Fruit fly (Drosophila melanogaster) Kc167 (cell line): Measurements from ENCODE around the gene Enoph.

Experiments used
- Myc ChIP-seq: fragments of >200 bp; optimal IDR thresholded peaks from 2 replicates; lab custom pipeline; 2017; ENCODE audit warnings: missing external identifiers
- Sin3A ChIP-seq: fragments of >200 bp; optimal IDR thresholded peaks from 2 replicates; lab custom pipeline; 2018; ENCODE audit warnings: missing external identifiers
- h ChIP-seq: fragments of >200 bp; optimal IDR thresholded peaks from 3 replicates; lab custom pipeline; 2018; ENCODE audit warnings: missing external identifiers
- insv ChIP-seq: fragments of >200 bp; optimal IDR thresholded peaks from 3 replicates; lab custom pipeline; 2018; ENCODE audit warnings: missing external identifiers
- psq ChIP-seq: fragments of >200 bp; optimal IDR thresholded peaks from 2 replicates; lab custom pipeline; 2017; ENCODE audit warnings: missing external identifiers
- ttk ChIP-seq: sonication (Bioruptor generic); optimal IDR thresholded peaks from 2 replicates; lab custom pipeline; 2017; ENCODE audit warnings: missing external identifiers

DNA sequence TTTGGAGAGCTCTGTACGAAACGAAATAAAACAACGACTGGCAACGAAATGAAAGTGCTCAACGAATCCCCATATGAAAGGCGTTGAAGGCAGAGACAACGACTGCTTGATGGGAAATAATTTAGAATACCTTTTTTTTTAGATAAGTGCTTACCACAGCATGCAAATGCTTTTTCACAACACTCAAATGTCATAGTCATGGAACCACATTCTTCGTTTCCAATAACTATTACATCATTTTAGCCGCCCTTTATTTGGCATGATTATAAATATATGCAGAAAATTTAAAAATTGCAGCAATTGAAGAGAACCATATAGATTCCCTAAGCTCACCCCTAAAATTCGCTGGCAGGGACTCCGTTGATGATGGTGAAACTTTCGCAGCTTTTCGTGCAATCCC is 21.3 kb upstream of the Enoph start, which contains the start of gene CG31538:
- no peak for TF ChIP-seq psq
- TF ChIP-seq h (lab: Kevin White, UChicago) = no peak
- no peak for TF ChIP-seq insv (lab: Kevin White, UChicago)
- TF ChIP-seq Myc = no peak
- no peak for TF ChIP-seq ttk (lab: Kevin White, UChicago)
- no peak for TF ChIP-seq Sin3A (lab: Kevin White, UChicago)
